Fruit fly (Drosophila melanogaster) whole organism, embryonic: ENCODE measurements around the gene Gr22c.

Experiments used
- Antp ChIP-seq: fragments of 200-800 bp; sonication (Bioruptor generic); optimal IDR thresholded peaks from 3 replicates; lab custom pipeline; 2016; ENCODE audit warnings: missing biosample characterization, missing genetic modification characterization
- Bteb2 ChIP-seq: fragments of 200-800 bp; sonication (Bioruptor generic); optimal IDR thresholded peaks from 2 replicates; lab custom pipeline; 2016; ENCODE audit warnings: missing biosample characterization, missing genetic modification characterization
- CG10654 ChIP-seq: fragments of 200-800 bp; sonication (Bioruptor generic); optimal IDR thresholded peaks from 2 replicates; lab custom pipeline; 2016; ENCODE audit warnings: missing biosample characterization, missing genetic modification characterization
- CG13123 ChIP-seq: fragments of 200-800 bp; sonication (Bioruptor generic); optimal IDR thresholded peaks from 2 replicates; lab custom pipeline; 2016; ENCODE audit warnings: missing biosample characterization, missing genetic modification characterization
- CG1529 ChIP-seq: fragments of 200-800 bp; sonication (Bioruptor generic); optimal IDR thresholded peaks from 3 replicates; lab custom pipeline; 2018; ENCODE audit warnings: missing biosample characterization, missing genetic modification characterization
- CG1602 ChIP-seq: fragments of 200-800 bp; sonication (Bioruptor generic); optimal IDR thresholded peaks from 3 replicates; lab custom pipeline; 2016; ENCODE audit warnings: missing biosample characterization, missing genetic modification characterization
- CG16815 ChIP-seq: fragments of 200-800 bp; sonication (Bioruptor generic); optimal IDR thresholded peaks from 3 replicates; lab custom pipeline; 2017; ENCODE audit warnings: missing biosample characterization, mild to moderate bottlenecking, missing genetic modification characterization
- CG17361 ChIP-seq: fragments of 200-800 bp; sonication (Bioruptor generic); IDR thresholded peaks from 3 replicates; pipeline ENCODE4 v1.3.6; 2022; ENCODE audit warnings: missing biosample characterization, missing genetic modification characterization
- CG18262 ChIP-seq: fragments of 200-800 bp; optimal IDR thresholded peaks from 3 replicates; lab custom pipeline; 2019; ENCODE audit warnings: missing biosample characterization, mild to moderate bottlenecking, missing genetic modification characterization, moderate library complexity
- CG18599 ChIP-seq: fragments of 200-800 bp; sonication (Bioruptor generic); optimal IDR thresholded peaks from 3 replicates; lab custom pipeline; 2017; ENCODE audit warnings: missing biosample characterization, missing genetic modification characterization, mild to moderate bottlenecking, moderate library complexity, missing genetic modification reagents
- CG2120 ChIP-seq: fragments of 200-800 bp; sonication (Bioruptor generic); optimal IDR thresholded peaks from 3 replicates; lab custom pipeline; 2016; ENCODE audit warnings: missing biosample characterization, missing genetic modification characterization
- CG2712 ChIP-seq: fragments of 200-800 bp; optimal IDR thresholded peaks from 3 replicates; lab custom pipeline; 2019; ENCODE audit warnings: missing biosample characterization, mild to moderate bottlenecking, missing genetic modification characterization, moderate library complexity
- CG31365 ChIP-seq: fragments of 200-800 bp; sonication (Bioruptor generic); optimal IDR thresholded peaks from 2 replicates; lab custom pipeline; 2018; ENCODE audit warnings: missing biosample characterization, mild to moderate bottlenecking, missing genetic modification characterization
- CG32532 ChIP-seq: fragments of 200-800 bp; sonication (Bioruptor generic); IDR thresholded peaks from 2 replicates; pipeline ENCODE4 v1.3.6; 2022; ENCODE audit warnings: missing biosample characterization, missing genetic modification characterization
- CG3847 ChIP-seq: fragments of 200-800 bp; sonication (Bioruptor generic); IDR thresholded peaks from 2 replicates; pipeline ENCODE4 v1.3.6; 2022; ENCODE audit warnings: missing biosample characterization, missing genetic modification characterization
- CG5953 ChIP-seq: fragments of 200-800 bp; sonication (Bioruptor generic); IDR thresholded peaks from 2 replicates; pipeline ENCODE4 v1.3.6; 2022; ENCODE audit warnings: missing biosample characterization, missing genetic modification characterization
- CG9215 ChIP-seq: fragments of 200-800 bp; sonication (Bioruptor generic); IDR thresholded peaks from 2 replicates; pipeline ENCODE4 v1.3.6; 2022; ENCODE audit warnings: missing biosample characterization, missing genetic modification characterization
- CG9932 ChIP-seq: fragments of 200-800 bp; sonication (Bioruptor generic); IDR thresholded peaks from 2 replicates; pipeline ENCODE4 v1.3.6; 2022; ENCODE audit warnings: missing biosample characterization, missing genetic modification characterization
- Eip74EF ChIP-seq, 2 experiments: fragments of 200-800 bp in 1 of 2; fragments of >200 bp in 1 of 2; sonication (Bioruptor generic) in 1 of 2; optimal IDR thresholded peaks; 2 replicates each; lab custom pipeline; 2017 to 2019; ENCODE audit warnings: missing biosample characterization in 2 of 2, missing genetic modification characterization in 2 of 2, mild to moderate bottlenecking in 1 of 2, moderate library complexity in 1 of 2
- Gsc ChIP-seq: fragments of 200-800 bp; sonication (Bioruptor generic); IDR thresholded peaks from 2 replicates; pipeline ENCODE4 v1.3.6; 2022; ENCODE audit warnings: missing biosample characterization, missing genetic modification characterization
- Hmr ChIP-seq: fragments of 200-800 bp; sonication (Bioruptor generic); optimal IDR thresholded peaks from 3 replicates; lab custom pipeline; 2017; ENCODE audit warnings: mild to moderate bottlenecking, missing biosample characterization, missing genetic modification reagents, missing genetic modification characterization
- MTF-1 ChIP-seq: fragments of 200-800 bp; sonication (Bioruptor generic); optimal IDR thresholded peaks from 2 replicates; lab custom pipeline; 2018; ENCODE audit warnings: missing biosample characterization, mild to moderate bottlenecking, missing genetic modification characterization, borderline replicate concordance
- Max ChIP-seq: fragments of 200-800 bp; sonication (Bioruptor generic); optimal IDR thresholded peaks from 2 replicates; lab custom pipeline; 2016; ENCODE audit warnings: missing biosample characterization, mild to moderate bottlenecking, missing genetic modification characterization
- Med ChIP-seq: fragments of 200-800 bp; sonication (Bioruptor generic); peaks from one replicate; lab custom pipeline; 2016; ENCODE audit warnings: missing biosample characterization, missing genetic modification characterization, mild to moderate bottlenecking, inconsistent platforms, moderate library complexity
- NFAT ChIP-seq: fragments of 200-800 bp; sonication (Bioruptor generic); IDR thresholded peaks from 2 replicates; pipeline ENCODE4 v1.3.6; 2022; ENCODE audit warnings: missing biosample characterization, missing genetic modification characterization
- Side ChIP-seq: fragments of 200-800 bp; sonication (Bioruptor generic); optimal IDR thresholded peaks from 2 replicates; lab custom pipeline; 2016; ENCODE audit warnings: missing biosample characterization, missing genetic modification characterization
- TFAM ChIP-seq: fragments of 200-800 bp; sonication (Bioruptor generic); optimal IDR thresholded peaks from 2 replicates; lab custom pipeline; 2017; ENCODE audit warnings: missing biosample characterization, missing genetic modification characterization, inconsistent platforms
- abd-A ChIP-seq: fragments of 200-800 bp; sonication (Bioruptor generic); optimal IDR thresholded peaks from 3 replicates; lab custom pipeline; 2019; ENCODE audit warnings: missing biosample characterization, mild to moderate bottlenecking, missing genetic modification characterization, moderate library complexity
- ash1 ChIP-seq: fragments of 200-800 bp; sonication (Bioruptor generic); optimal IDR thresholded peaks from 2 replicates; lab custom pipeline; 2018; ENCODE audit warnings: missing biosample characterization, mild to moderate bottlenecking, missing genetic modification characterization
- fru ChIP-seq: fragments of >200 bp; optimal IDR thresholded peaks from 2 replicates; lab custom pipeline; 2017
- kay ChIP-seq: fragments of 200-800 bp; sonication (Bioruptor generic); optimal IDR thresholded peaks from 2 replicates; lab custom pipeline; 2016; ENCODE audit warnings: missing biosample characterization, missing genetic modification characterization
- lab ChIP-seq: fragments of 200-800 bp; sonication (Bioruptor generic); optimal IDR thresholded peaks from 3 replicates; lab custom pipeline; 2017; ENCODE audit warnings: missing biosample characterization, missing genetic modification characterization, mild to moderate bottlenecking, moderate library complexity, missing genetic modification reagents
- mam ChIP-seq: fragments of 200-800 bp; sonication (Bioruptor generic); optimal IDR thresholded peaks from 3 replicates; lab custom pipeline; 2016; ENCODE audit warnings: missing biosample characterization, missing genetic modification characterization
- nom ChIP-seq: fragments of 200-800 bp; sonication (Bioruptor generic); optimal IDR thresholded peaks from 2 replicates; lab custom pipeline; 2017; ENCODE audit warnings: missing biosample characterization, missing genetic modification characterization, mild to moderate bottlenecking, moderate library complexity, missing genetic modification reagents
- prd ChIP-seq, 3 experiments: fragments of >200 bp in 2 of 3; fragments of 200-800 bp in 1 of 3; sonication (Bioruptor generic) in 1 of 3; optimal IDR thresholded peaks in 2 of 3; IDR thresholded peaks in 1 of 3; 2 replicates in 2 of 3; 3 replicates in 1 of 3; pipeline versions ENCODE4 v1.3.6 to Lab custom; 2017 to 2022; ENCODE audit warnings: missing biosample characterization in 1 of 3, missing genetic modification characterization in 1 of 3
- sima ChIP-seq: fragments of 200-800 bp; sonication (Bioruptor generic); optimal IDR thresholded peaks from 2 replicates; lab custom pipeline; 2016; ENCODE audit warnings: missing biosample characterization, missing genetic modification characterization
- slbo ChIP-seq: fragments of 200-800 bp; sonication (Bioruptor generic); IDR thresholded peaks from 2 replicates; pipeline ENCODE4 v1.3.6; 2022; ENCODE audit warnings: missing biosample characterization, missing genetic modification characterization
- ssp ChIP-seq: fragments of 200-800 bp; sonication (Bioruptor generic); IDR thresholded peaks from 2 replicates; pipeline ENCODE4 v1.3.6; 2022; ENCODE audit warnings: missing biosample characterization, missing genetic modification characterization
- zen2 ChIP-seq: fragments of 200-800 bp; sonication (Bioruptor generic); IDR thresholded peaks from 3 replicates; pipeline ENCODE4 v1.3.6; 2022; ENCODE audit warnings: missing biosample characterization, missing genetic modification characterization; ENCODE audit not compliant: partially characterized antibody

The Gr22c gene

DNA sequence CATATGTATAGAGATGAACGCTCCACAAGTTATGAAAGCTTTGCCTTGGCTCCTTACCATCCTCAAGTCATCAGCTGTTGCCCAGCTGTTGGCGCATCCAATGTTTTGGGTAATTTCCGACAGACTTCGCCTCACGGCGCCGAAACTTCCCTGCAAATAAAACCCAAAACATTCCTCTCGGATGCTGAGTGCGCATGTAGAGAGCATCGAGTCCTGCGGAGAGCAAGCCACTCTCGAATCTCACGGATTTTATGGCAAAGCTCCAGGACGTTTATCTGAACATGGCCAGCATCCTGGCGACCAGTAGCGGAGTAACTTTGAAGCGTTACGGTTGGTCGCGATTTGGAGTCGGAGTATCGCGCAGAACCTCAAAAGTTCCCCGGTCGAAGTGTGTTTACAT is 44.6 kb upstream of the Gr22c start, which contains the start of gene wry (continued):
- TF ChIP-seq CG3847, result no peak
- TF ChIP-seq Med (GFP tag; lab: Kevin White, UChicago), result peak; percentile 6

dm6 chr2L:1832465-1832864 is 40.8 kb upstream of the Gr22c start, which contains the start of gene c-cup:
TSS of gene c-cup (minus strand) at chr2L:1832565.
- TF ChIP-seq sima (GFP tag; lab: Kevin White, UChicago), result no peak
- no peak for TF ChIP-seq Max (GFP tag; lab: Kevin White, UChicago)
- TF ChIP-seq CG32532 (GFP tag; lab: Robert Waterston, UW), result 0 out of 2 replicates have a peak, but pooled peaks have one; percentile 11

DNA sequence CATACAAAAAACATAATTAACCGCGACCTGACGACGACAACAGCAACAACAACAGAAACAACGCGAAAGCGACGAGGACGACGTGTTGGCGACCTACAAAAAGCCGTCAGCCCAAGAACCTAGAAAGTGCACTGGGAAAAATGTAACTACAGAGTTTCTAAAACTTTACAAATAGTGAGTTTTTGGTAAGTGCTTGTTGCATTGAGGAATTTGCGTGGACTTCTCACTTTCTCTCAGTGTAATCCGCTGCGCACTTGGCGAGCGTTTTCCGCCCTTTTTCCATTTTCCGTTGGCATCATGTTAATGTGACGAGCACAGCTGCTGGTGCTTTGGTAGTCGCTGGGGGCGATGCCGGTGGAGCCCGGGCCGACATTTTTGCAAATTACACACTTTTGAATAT is 36.7 kb upstream of the Gr22c start:
- no peak for TF ChIP-seq Side (GFP tag; lab: Kevin White, UChicago)
- peak; percentile 27; the same call in 1 of the 2 replicates for TF ChIP-seq CG9215
- TF ChIP-seq prd (optimal IDR thresholded peaks at IDR 0.05; lab: Kevin White, UChicago), result no peak
- peak; percentile 14; the same call in 1 of the 3 replicates for TF ChIP-seq prd (GFP tag; IDR thresholded peaks at IDR 0.05; lab: Robert Waterston, UW)
- no peak for TF ChIP-seq Antp (GFP tag; lab: Kevin White, UChicago)
- peak; percentile 26 for TF ChIP-seq Hmr (GFP tag; lab: Kevin White, UChicago)
- peak; percentile 24; the same call in 1 of the 2 replicates for TF ChIP-seq NFAT (GFP tag; lab: Robert Waterston, UW)
- no peak for TF ChIP-seq zen2
- no peak for TF ChIP-seq Bteb2 (GFP tag; lab: Kevin White, UChicago)
- TF ChIP-seq mam, result no peak
- peak; percentile 55 for TF ChIP-seq slbo (GFP tag; lab: Robert Waterston, UW)
- no peak for TF ChIP-seq Gsc (GFP tag; lab: Robert Waterston, UW)
- no peak for TF ChIP-seq CG10654 (GFP tag; lab: Kevin White, UChicago)
- peak; percentile 51 for TF ChIP-seq CG2120 (GFP tag; lab: Kevin White, UChicago)
- TF ChIP-seq abd-A, result peak; percentile 23
- peak; percentile 38 for TF ChIP-seq CG9932 (GFP tag; lab: Robert Waterston, UW)
- TF ChIP-seq CG18599, result peak; percentile 71
- no peak for TF ChIP-seq CG31365 (tag; lab: Kevin White, UChicago)
- no peak for TF ChIP-seq CG13123 (GFP tag; lab: Kevin White, UChicago)
- no peak for TF ChIP-seq ash1 (GFP tag; lab: Kevin White, UChicago)
- no peak for TF ChIP-seq kay
- peak; percentile 33 for TF ChIP-seq lab (GFP tag; lab: Kevin White, UChicago)

- TF ChIP-seq CG18262 (tag; lab: Kevin White, UChicago) (no peak), CG1602 (GFP tag; lab: Kevin White, UChicago) (no peak), fru (lab: Kevin White, UChicago) (no peak), ssp (GFP tag; lab: Robert Waterston, UW) (no peak), Eip74EF (GFP tag; optimal IDR thresholded peaks at IDR 0.05; lab: Kevin White, UChicago) (no peak)
These were observed 34.8 kb upstream of the Gr22c start, which contains the start of gene CG31664 for dm6 chr2L:1826400-1826799. TSS of gene CG31664 (minus strand) at chr2L:1826500.

- TF ChIP-seq CG17361 (GFP tag; lab: Robert Waterston, UW), result no peak
- no peak for TF ChIP-seq nom
- no peak for TF ChIP-seq CG31365 (tag; lab: Kevin White, UChicago)
- TF ChIP-seq fru (lab: Kevin White, UChicago), result no peak
- no peak for TF ChIP-seq MTF-1 (GFP tag; lab: Kevin White, UChicago)
- TF ChIP-seq CG5953 (GFP tag; lab: Robert Waterston, UW), result no peak
- TF ChIP-seq CG2712 (tag; lab: Kevin White, UChicago), result no peak
- TF ChIP-seq CG16815 (GFP tag; lab: Kevin White, UChicago), result no peak
- TF ChIP-seq CG1529 (GFP tag; lab: Kevin White, UChicago), result no peak
- no peak for TF ChIP-seq TFAM (GFP tag; lab: Kevin White, UChicago)
These were observed 31.6 kb upstream of the Gr22c start, which contains the start of gene CG31933 for dm6 chr2L:1823231-1823630. TSS of gene CG31933 (minus strand) at chr2L:1823331.
